Worm (Caenorhabditis elegans) whole organism, young adult: Measurements from ENCODE around the gene ZK688.4.

ENCODE experiments used
- F39B2.1 ChIP-seq: fragments of 200-800 bp; sonication (Bioruptor generic); IDR thresholded peaks from 2 replicates; pipeline ENCODE4 v1.3.6; 2022; ENCODE audit warnings: missing genetic modification reagents, missing genetic modification characterization, missing compliant biosample characterization
- T26A5.8 ChIP-seq: sonication (generic microtip); optimal IDR thresholded peaks from 2 replicates; lab custom pipeline; 2016; ENCODE audit warnings: missing genetic modification characterization, missing compliant biosample characterization
- Y53F4B.3 ChIP-seq: fragments of 200-800 bp; sonication (Bioruptor generic); IDR thresholded peaks from 2 replicates; pipeline ENCODE4 v1.3.6; 2022; ENCODE audit warnings: missing genetic modification reagents, missing genetic modification characterization, missing compliant biosample characterization
- Y56A3A.18 ChIP-seq: fragments of 200-800 bp; sonication (Bioruptor generic); IDR thresholded peaks from 2 replicates; pipeline ENCODE4 v1.3.6; 2022; ENCODE audit warnings: missing genetic modification reagents, missing genetic modification characterization, missing compliant biosample characterization
- ama-1 ChIP-seq, 3 experiments: fragments of 150-350 bp in 1 of 3; sonication (generic microtip) in 2 of 3; optimal IDR thresholded peaks; 2 replicates each; lab custom pipeline; 2014 to 2018; ENCODE audit warnings: missing biosample characterization in 2 of 3, missing genetic modification characterization in 2 of 3, missing genetic modification reagents in 2 of 3
- bed-2 ChIP-seq: fragments of 200-800 bp; sonication (Bioruptor generic); IDR thresholded peaks from 2 replicates; pipeline ENCODE4 v1.3.6; 2022; ENCODE audit warnings: missing genetic modification reagents, missing genetic modification characterization, missing compliant biosample characterization
- egl-18 ChIP-seq: fragments of 200-800 bp; sonication (Bioruptor generic); IDR thresholded peaks from 2 replicates; pipeline ENCODE4 v1.3.6; 2022; ENCODE audit warnings: missing genetic modification reagents, missing genetic modification characterization, missing compliant biosample characterization
- let-526 ChIP-seq: fragments of 200-800 bp; sonication (Bioruptor generic); IDR thresholded peaks from 2 replicates; pipeline ENCODE4 v1.3.6; 2022; ENCODE audit warnings: missing genetic modification reagents, missing genetic modification characterization, missing compliant biosample characterization
- lir-1 ChIP-seq: fragments of 200-800 bp; sonication (Bioruptor generic); conservative IDR thresholded peaks from 2 replicates; pipeline ENCODE4 v1.3.6; 2022; ENCODE audit warnings: missing genetic modification reagents, missing genetic modification characterization, missing compliant biosample characterization
- madf-10 ChIP-seq: sonication (generic microtip); optimal IDR thresholded peaks from 2 replicates; lab custom pipeline; 2016; ENCODE audit warnings: mild to moderate bottlenecking, missing genetic modification characterization, missing compliant biosample characterization
- pha-4 ChIP-seq: fragments of 150-350 bp; sonication (generic microtip); optimal IDR thresholded peaks from 2 replicates; lab custom pipeline; 2014; ENCODE audit warnings: missing biosample characterization, missing genetic modification reagents, missing genetic modification characterization
- tlf-1 ChIP-seq: fragments of 200-800 bp; sonication (Bioruptor generic); optimal IDR thresholded peaks from 2 replicates; lab custom pipeline; 2018; ENCODE audit warnings: mild to moderate bottlenecking, missing genetic modification characterization, missing compliant biosample characterization
- unc-62 ChIP-seq: fragments of 150-350 bp; optimal IDR thresholded peaks from 2 replicates; lab custom pipeline; 2014; ENCODE audit warnings: missing biosample characterization, missing genetic modification reagents, missing genetic modification characterization

- TF ChIP-seq madf-10 (tag; lab: Kevin White, UChicago) (no peak), T26A5.8 (tag; lab: Kevin White, UChicago) (no peak), Y53F4B.3 (no peak), Y56A3A.18 (GFP tag; lab: Robert Waterston, UW) (no peak), unc-62 (GFP tag; lab: Kevin White, UChicago) (no peak), ama-1 (optimal IDR thresholded peaks at IDR 0.05; lab: Kevin White, UChicago) (no peak), ama-1 (GFP tag; optimal IDR thresholded peaks at IDR 0.05; lab: Kevin White, UChicago) (no peak), pha-4 (tag; lab: Kevin White, UChicago) (no peak), lir-1 (GFP tag; lab: Robert Waterston, UW) (no peak), tlf-1 (GFP tag; lab: Kevin White, UChicago) (no peak), let-526 (GFP tag; lab: Robert Waterston, UW) (no peak), bed-2 (GFP tag; lab: Robert Waterston, UW) (no peak), egl-18 (GFP tag; lab: Robert Waterston, UW) (no peak), F39B2.1 (GFP tag; lab: Robert Waterston, UW) (no peak)
These were observed 46.7 kb upstream of the ZK688.4 start for ce11 chrIII:7848173-7848572.
